Fruit fly (Drosophila melanogaster) whole organism, wandering third instar larva: ENCODE data around the gene Vha36-3.

Source experiments
- Abd-B ChIP-seq: fragments of >200 bp; optimal IDR thresholded peaks from 2 replicates; lab custom pipeline; 2017; ENCODE audit warnings: missing biosample characterization, missing genetic modification characterization
- CG32264 ChIP-seq: fragments of 200-800 bp; sonication (Bioruptor generic); optimal IDR thresholded peaks from 2 replicates; lab custom pipeline; 2016; ENCODE audit warnings: missing biosample characterization, missing genetic modification characterization
- CG9705 ChIP-seq: fragments of 200-800 bp; sonication (Bioruptor generic); optimal IDR thresholded peaks from 2 replicates; lab custom pipeline; 2018; ENCODE audit warnings: missing biosample characterization, mild to moderate bottlenecking, missing genetic modification characterization
- CrebA ChIP-seq: fragments of 200-800 bp; sonication (Bioruptor generic); optimal IDR thresholded peaks from 2 replicates; lab custom pipeline; 2016; ENCODE audit warnings: missing biosample characterization, mild to moderate bottlenecking, missing genetic modification characterization, borderline replicate concordance
- Dfd ChIP-seq: fragments of >200 bp; optimal IDR thresholded peaks from 2 replicates; lab custom pipeline; 2017; ENCODE audit warnings: missing biosample characterization, missing genetic modification characterization
- Dif ChIP-seq: fragments of 200-275, 200-300 bp; sonication (Bioruptor generic); optimal IDR thresholded peaks from 2 replicates; lab custom pipeline; 2018; ENCODE audit warnings: missing biosample characterization, missing genetic modification characterization; ENCODE audit not compliant: partially characterized antibody
- GATAd ChIP-seq: sonication (Bioruptor generic); optimal IDR thresholded peaks from 2 replicates; lab custom pipeline; 2016; ENCODE audit warnings: missing biosample characterization, missing genetic modification characterization
- HLH106 ChIP-seq: fragments of 200-800 bp; optimal IDR thresholded peaks from 3 replicates; lab custom pipeline; 2019; ENCODE audit warnings: missing biosample characterization, mild to moderate bottlenecking, missing genetic modification characterization, moderate library complexity
- Hnf4 ChIP-seq: fragments of 200-800 bp; sonication (Bioruptor generic); optimal IDR thresholded peaks from 2 replicates; lab custom pipeline; 2016; ENCODE audit warnings: missing biosample characterization, mild to moderate bottlenecking, missing genetic modification characterization
- Hr83 ChIP-seq: fragments of 200-300 bp; sonication (Bioruptor generic); optimal IDR thresholded peaks from 2 replicates; lab custom pipeline; 2016; ENCODE audit warnings: missing biosample characterization, mild to moderate bottlenecking, missing genetic modification characterization, moderate library complexity; ENCODE audit not compliant: poor library complexity, severe bottlenecking
- Jra ChIP-seq: sonication (Bioruptor generic); optimal IDR thresholded peaks from 2 replicates; lab custom pipeline; 2016; ENCODE audit warnings: missing biosample characterization, missing genetic modification characterization
- Mio ChIP-seq: sonication (Bioruptor generic); optimal IDR thresholded peaks from 2 replicates; lab custom pipeline; 2016; ENCODE audit warnings: missing biosample characterization, missing genetic modification characterization
- Myc ChIP-seq: fragments of >200 bp; optimal IDR thresholded peaks from 2 replicates; lab custom pipeline; 2017
- N ChIP-seq: fragments of >200 bp; optimal IDR thresholded peaks from 2 replicates; lab custom pipeline; 2018; ENCODE audit warnings: missing biosample characterization, missing external identifiers, missing genetic modification characterization
- OdsH ChIP-seq: fragments of 200-800 bp; sonication (Bioruptor generic); optimal IDR thresholded peaks from 2 replicates; lab custom pipeline; 2016; ENCODE audit warnings: missing biosample characterization, mild to moderate bottlenecking, missing genetic modification characterization
- Rel ChIP-seq, 2 experiments: fragments of 200-800 bp; sonication (Bioruptor generic) in 1 of 2; optimal IDR thresholded peaks; 2 replicates in 1 of 2; 3 replicates in 1 of 2; lab custom pipeline; 2016 to 2019; ENCODE audit warnings: mild to moderate bottlenecking in 2 of 2, missing biosample characterization in 2 of 2, missing genetic modification characterization in 2 of 2, moderate library complexity in 1 of 2
- Sp1 ChIP-seq: fragments of 200-800 bp; sonication (Bioruptor generic); optimal IDR thresholded peaks from 3 replicates; lab custom pipeline; 2019; ENCODE audit warnings: missing biosample characterization, mild to moderate bottlenecking, missing genetic modification characterization, moderate library complexity
- Vsx2 ChIP-seq: fragments of 200-300, 225-300 bp; sonication (Bioruptor generic); optimal IDR thresholded peaks from 2 replicates; lab custom pipeline; 2018; ENCODE audit warnings: missing biosample characterization, missing genetic modification characterization; ENCODE audit not compliant: partially characterized antibody
- br ChIP-seq: fragments of 200-800 bp; sonication (Bioruptor generic); optimal IDR thresholded peaks from 2 replicates; lab custom pipeline; 2016; ENCODE audit warnings: missing biosample characterization, missing genetic modification characterization
- brk ChIP-seq: fragments of 200-800 bp; sonication (Bioruptor generic); optimal IDR thresholded peaks from 2 replicates; lab custom pipeline; 2016; ENCODE audit warnings: missing biosample characterization, mild to moderate bottlenecking, missing genetic modification characterization
- dl ChIP-seq, 2 experiments: fragments of 175-275, 200-275 bp in 1 of 2; fragments of 200-275 bp in 1 of 2; sonication (Bioruptor generic); optimal IDR thresholded peaks; lab custom pipeline; 2018; ENCODE audit warnings: mild to moderate bottlenecking in 2 of 2, missing biosample characterization in 2 of 2, missing genetic modification characterization in 2 of 2, moderate library complexity in 2 of 2; ENCODE audit not compliant: partially characterized antibody in 2 of 2, insufficient read depth in 1 of 2
- dmrt93B ChIP-seq: fragments of 200-800 bp; sonication (Bioruptor generic); optimal IDR thresholded peaks from 2 replicates; lab custom pipeline; 2018; ENCODE audit warnings: missing biosample characterization, mild to moderate bottlenecking, missing genetic modification characterization
- ey ChIP-seq: fragments of 200-800 bp; sonication (Bioruptor generic); optimal IDR thresholded peaks from 2 replicates; lab custom pipeline; 2016; ENCODE audit warnings: missing biosample characterization, missing genetic modification characterization
- foxo ChIP-seq, 2 experiments: fragments of 200-800 bp; sonication (Bioruptor generic); optimal IDR thresholded peaks; 2 replicates in 1 of 2; 3 replicates in 1 of 2; lab custom pipeline; 2016 to 2017; ENCODE audit warnings: missing biosample characterization in 2 of 2, missing genetic modification characterization in 2 of 2
- fru ChIP-seq: fragments of 200-800 bp; sonication (Bioruptor generic); optimal IDR thresholded peaks from 3 replicates; lab custom pipeline; 2016; ENCODE audit warnings: missing biosample characterization, mild to moderate bottlenecking, missing genetic modification characterization
- h ChIP-seq: fragments of 200-800 bp; sonication (Bioruptor generic); optimal IDR thresholded peaks from 3 replicates; lab custom pipeline; 2016; ENCODE audit warnings: missing biosample characterization, mild to moderate bottlenecking, missing genetic modification characterization
- jim ChIP-seq: fragments of 175-275, 200-325 bp; sonication (Bioruptor generic); optimal IDR thresholded peaks from 2 replicates; lab custom pipeline; 2016; ENCODE audit warnings: missing biosample characterization, mild to moderate bottlenecking, missing genetic modification characterization
- pan ChIP-seq: fragments of >200 bp; optimal IDR thresholded peaks from 2 replicates; lab custom pipeline; 2017
- psq ChIP-seq: fragments of 200-800 bp; sonication (Bioruptor generic); optimal IDR thresholded peaks from 3 replicates; lab custom pipeline; 2017; ENCODE audit warnings: missing biosample characterization, mild to moderate bottlenecking, missing genetic modification characterization, moderate library complexity
- rgr ChIP-seq: fragments of 200-800 bp; sonication (Bioruptor generic); optimal IDR thresholded peaks from 3 replicates; lab custom pipeline; 2016; ENCODE audit warnings: missing biosample characterization, mild to moderate bottlenecking, missing genetic modification characterization
- sage ChIP-seq: fragments of 200-800 bp; sonication (Bioruptor generic); optimal IDR thresholded peaks from 2 replicates; lab custom pipeline; 2016; ENCODE audit warnings: missing biosample characterization, mild to moderate bottlenecking, missing genetic modification characterization
- sv ChIP-seq: fragments of 200-800 bp; sonication (Bioruptor generic); optimal IDR thresholded peaks from 3 replicates; lab custom pipeline; 2016; ENCODE audit warnings: missing biosample characterization, missing genetic modification characterization
- tai ChIP-seq: sonication (Bioruptor generic); optimal IDR thresholded peaks from 2 replicates; lab custom pipeline; 2016; ENCODE audit warnings: missing biosample characterization, missing genetic modification characterization
- usp ChIP-seq: fragments of >200 bp; optimal IDR thresholded peaks from 2 replicates; lab custom pipeline; 2017; ENCODE audit warnings: missing biosample characterization, missing genetic modification characterization
- woc ChIP-seq: sonication (Bioruptor generic); optimal IDR thresholded peaks from 2 replicates; lab custom pipeline; 2016; ENCODE audit warnings: missing biosample characterization, mild to moderate bottlenecking, missing genetic modification characterization

Gene Vha36-3

DNA sequence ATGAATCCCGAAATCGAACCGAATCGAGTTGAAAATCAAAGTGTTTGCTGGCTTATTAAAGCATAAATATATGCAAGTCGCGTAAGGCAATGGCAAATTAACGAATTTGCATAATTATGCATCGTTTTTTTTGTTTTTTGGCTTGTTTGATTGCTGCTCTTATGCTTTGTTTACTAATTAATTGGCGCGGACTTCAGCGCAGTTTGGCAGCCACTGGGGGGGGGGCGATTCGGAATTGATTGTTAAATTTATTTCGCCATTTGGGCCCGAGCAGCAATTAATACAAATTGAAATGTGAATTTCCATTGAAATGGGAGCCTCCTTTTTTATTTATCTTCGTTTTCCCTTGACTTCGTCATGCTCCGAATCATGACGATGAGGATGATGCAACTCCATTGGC is 40.9 kb downstream of the Vha36-3 start:
- TF ChIP-seq pan (no peak), psq (no peak), foxo (GFP tag; optimal IDR thresholded peaks at IDR 0.05; lab: Kevin White, UChicago) (no peak), Abd-B (GFP tag; lab: Kevin White, UChicago) (no peak), Vsx2 (no peak), sage (GFP tag; lab: Kevin White, UChicago) (no peak), OdsH (GFP tag; lab: Kevin White, UChicago) (no peak), GATAd (GFP tag; lab: Kevin White, UChicago) (no peak), jim (no peak), N (GFP tag; lab: Kevin White, UChicago) (no peak), fru (GFP tag; lab: Kevin White, UChicago) (no peak), brk (no peak), rgr (GFP tag; lab: Kevin White, UChicago) (no peak), h (no peak), Hr83 (GFP tag; lab: Kevin White, UChicago) (no peak), tai (GFP tag; lab: Kevin White, UChicago) (no peak), br (no peak), Mio (GFP tag; lab: Kevin White, UChicago) (no peak), Dif (GFP tag; lab: Kevin White, UChicago) (no peak), HLH106 (tag; lab: Kevin White, UChicago) (no peak)

DNA sequence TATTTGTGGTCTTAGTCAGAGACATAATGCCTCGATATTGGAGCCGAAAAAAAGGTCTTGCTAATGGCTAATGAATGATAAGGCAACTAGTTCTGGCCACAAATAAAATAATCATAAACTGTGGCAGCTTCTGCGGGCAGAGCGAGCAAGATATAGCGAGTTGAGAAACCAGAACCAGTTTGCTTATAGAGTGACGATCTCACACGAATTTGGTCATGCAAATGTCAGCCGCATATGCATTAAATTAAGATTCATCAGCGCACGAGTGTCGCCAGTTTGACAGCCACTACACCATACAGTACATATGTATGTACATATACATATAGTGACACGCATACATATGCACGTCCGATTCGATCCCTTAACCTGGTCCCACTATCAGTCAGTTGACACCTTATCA is 42.0 kb downstream of the Vha36-3 start:
- TF ChIP-seq foxo (GFP tag; optimal IDR thresholded peaks at IDR 0.05; lab: Kevin White, UChicago) (no peak), Myc (lab: Kevin White, UChicago) (no peak)

dm6 chrX:2537398-2537797 is 43.0 kb downstream of the Vha36-3 start:
- TF ChIP-seq CG32264 (GFP tag; lab: Kevin White, UChicago), result no peak
- no peak for TF ChIP-seq ey
- TF ChIP-seq CrebA (GFP tag; lab: Kevin White, UChicago), result no peak
- no peak for TF ChIP-seq Myc (lab: Kevin White, UChicago)
- TF ChIP-seq sage (GFP tag; lab: Kevin White, UChicago), result no peak
- no peak for TF ChIP-seq usp (GFP tag; lab: Kevin White, UChicago)
- TF ChIP-seq fru (GFP tag; lab: Kevin White, UChicago), result no peak
- TF ChIP-seq tai (GFP tag; lab: Kevin White, UChicago), result no peak
- TF ChIP-seq Abd-B (GFP tag; lab: Kevin White, UChicago), result no peak
- no peak for TF ChIP-seq psq
- TF ChIP-seq dmrt93B (GFP tag; lab: Kevin White, UChicago), result no peak
- TF ChIP-seq rgr (GFP tag; lab: Kevin White, UChicago), result no peak
- TF ChIP-seq GATAd (GFP tag; lab: Kevin White, UChicago), result no peak
- no peak for TF ChIP-seq Jra
- TF ChIP-seq sv (GFP tag; lab: Kevin White, UChicago), result no peak

DNA sequence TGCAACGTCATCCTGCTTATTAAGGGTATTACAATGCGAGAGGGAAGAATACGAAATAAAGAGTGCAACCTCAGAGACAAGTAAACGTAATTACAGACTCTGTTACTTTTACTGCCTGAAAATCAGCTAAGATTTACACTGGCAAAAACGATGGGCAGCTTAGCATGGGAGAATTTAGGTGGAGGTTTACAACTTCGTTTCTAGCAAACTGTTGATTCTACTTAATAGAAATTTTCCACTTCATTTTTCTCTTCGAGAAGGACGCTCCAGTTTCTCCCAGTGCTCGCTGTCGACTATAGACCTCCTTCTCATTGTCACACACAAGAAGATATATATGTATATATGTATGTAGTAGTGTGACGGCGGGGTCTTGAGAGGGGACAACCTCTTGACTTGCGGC is 44.2 kb downstream of the Vha36-3 start:
- TF ChIP-seq brk, result no peak
- TF ChIP-seq woc, result no peak
- no peak for TF ChIP-seq OdsH (GFP tag; lab: Kevin White, UChicago)
- no peak for TF ChIP-seq CG32264 (GFP tag; lab: Kevin White, UChicago)
- TF ChIP-seq ey, result peak; percentile 16
- no peak for TF ChIP-seq dl (GFP tag; optimal IDR thresholded peaks at IDR 0.05; lab: Kevin White, UChicago; ENCODE audit: insufficient read depth in 1 of 2, partially characterized antibody in 2 of 2)
- no peak for TF ChIP-seq GATAd (GFP tag; lab: Kevin White, UChicago)
- TF ChIP-seq CrebA (GFP tag; lab: Kevin White, UChicago), result no peak
- TF ChIP-seq Myc (lab: Kevin White, UChicago), result no peak
- no peak for TF ChIP-seq br
- TF ChIP-seq tai (GFP tag; lab: Kevin White, UChicago), result no peak
- peak in 1 of 2 experiments; percentile 17 for TF ChIP-seq foxo (GFP tag; optimal IDR thresholded peaks at IDR 0.05; lab: Kevin White, UChicago)
- TF ChIP-seq Rel (GFP tag; optimal IDR thresholded peaks at IDR 0.05; lab: Kevin White, UChicago), result no peak
- TF ChIP-seq Rel (tag; optimal IDR thresholded peaks at IDR 0.05; lab: Kevin White, UChicago), result no peak
- no peak for TF ChIP-seq Hr83 (GFP tag; lab: Kevin White, UChicago)
- TF ChIP-seq N (GFP tag; lab: Kevin White, UChicago), result no peak
- TF ChIP-seq rgr (GFP tag; lab: Kevin White, UChicago), result peak; percentile 37
- TF ChIP-seq psq, result peak; percentile 7
- no peak for TF ChIP-seq sv (GFP tag; lab: Kevin White, UChicago)
- peak; percentile 48 for TF ChIP-seq HLH106 (tag; lab: Kevin White, UChicago)
- TF ChIP-seq h, result peak; percentile 46
- TF ChIP-seq Sp1, result peak; percentile 17
- TF ChIP-seq CG9705 (GFP tag; lab: Kevin White, UChicago), result no peak
- peak; percentile 6 for TF ChIP-seq fru (GFP tag; lab: Kevin White, UChicago)
- TF ChIP-seq Dfd (GFP tag; lab: Kevin White, UChicago), result no peak
- TF ChIP-seq Hnf4 (GFP tag; lab: Kevin White, UChicago), result no peak
